Fruit fly (Drosophila melanogaster): ENCODE results near the gene Mayo.

Gene Mayo

DNA sequence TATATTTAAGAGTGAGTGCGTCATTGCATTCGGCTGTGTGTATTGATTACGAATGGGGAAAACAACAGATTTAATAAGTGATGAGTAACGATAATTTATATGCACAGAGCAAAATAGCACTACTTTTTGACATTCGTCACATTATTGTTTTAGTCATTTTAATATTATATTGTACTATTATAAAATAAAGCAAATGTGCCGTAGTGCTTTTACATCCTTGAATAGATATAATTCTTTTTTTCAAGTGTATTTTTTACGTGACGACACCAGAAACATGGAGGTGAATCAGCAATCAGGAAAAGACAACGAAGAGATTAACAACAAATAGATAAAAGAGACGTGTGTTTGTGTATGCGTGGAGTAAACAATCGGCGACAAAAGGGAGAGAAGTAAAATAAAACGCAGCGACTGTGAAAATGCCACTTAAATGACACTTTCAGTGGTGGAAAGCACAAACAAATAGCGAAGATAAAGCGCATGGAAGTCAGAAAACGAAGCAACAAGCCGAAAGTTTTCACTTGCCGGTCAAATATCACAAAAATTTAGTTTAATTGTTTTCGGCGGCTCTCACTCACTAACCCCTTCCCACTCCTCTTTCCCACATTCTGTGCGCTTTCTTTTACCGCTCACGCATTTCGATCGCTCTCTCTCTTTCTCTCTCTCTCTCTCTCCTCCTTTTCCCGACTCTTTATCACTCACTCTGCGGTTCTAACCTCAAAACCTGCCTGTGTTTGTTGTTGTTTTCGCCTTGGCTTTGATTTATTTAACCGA is 49.8 kb downstream of the Mayo start (continued):
- TF ChIP-seq CoRest (tag; optimal IDR thresholded peaks at IDR 0.05) (peak; percentile 87), CG15601 (tag; optimal IDR thresholded peaks at IDR 0.05) (peak; percentile 78), CG7987 (GFP tag; optimal IDR thresholded peaks at IDR 0.05) (peak; percentile 42), CG34422 (GFP tag; IDR thresholded peaks at IDR 0.05) (peak; percentile 68; the same call in 2 of the 3 replicates), Bteb2 (GFP tag; optimal IDR thresholded peaks at IDR 0.05) (peak; percentile 38), hbn (GFP tag; IDR thresholded peaks at IDR 0.05; ENCODE audit: partially characterized antibody) (no peak), CG15269 (tag; optimal IDR thresholded peaks at IDR 0.05) (peak; percentile 74), Adf1 (GFP tag; IDR thresholded peaks at IDR 0.05) (no peak), CG30403 (GFP tag; optimal IDR thresholded peaks at IDR 0.05) (peak; percentile 75), dimm (GFP tag; IDR thresholded peaks at IDR 0.05) (no peak), chinmo (GFP tag; IDR thresholded peaks at IDR 0.05; ENCODE audit: partially characterized antibody) (no peak), CG6765 (GFP tag; optimal IDR thresholded peaks at IDR 0.05) (peak; percentile 60), luna (GFP tag; optimal IDR thresholded peaks at IDR 0.05) (no peak), ssp (GFP tag; IDR thresholded peaks at IDR 0.05) (peak; percentile 57), eve (GFP tag; optimal IDR thresholded peaks at IDR 0.05) (peak in 1 of 2 experiments; percentile 89), slbo (GFP tag; IDR thresholded peaks at IDR 0.05) (peak; percentile 84), Med (GFP tag) (peak; percentile 57), CG3838 (GFP tag; optimal IDR thresholded peaks at IDR 0.05) (peak; percentile 19), Usf (GFP tag; optimal IDR thresholded peaks at IDR 0.05) (peak; percentile 40), ci (GFP tag; IDR thresholded peaks at IDR 0.05) (peak; percentile 89), CG4854 (GFP tag; optimal IDR thresholded peaks at IDR 0.05) (peak; percentile 20), GATAe (GFP tag; conservative IDR thresholded peaks at IDR 0.05) (no peak; the same call in 1 of the 2 replicates), Dbx (GFP tag; IDR thresholded peaks at IDR 0.05) (peak; percentile 48; the same call in 1 of the 3 replicates), zfh1 (GFP tag; IDR thresholded peaks at IDR 0.05) (peak; percentile 83), CG14710 (tag; optimal IDR thresholded peaks at IDR 0.05) (peak; percentile 88), twi (tag; optimal IDR thresholded peaks at IDR 0.05) (peak; percentile 58), CG16813 (GFP tag; IDR thresholded peaks at IDR 0.05; ENCODE audit: partially characterized antibody) (no peak), Ravus (GFP tag; IDR thresholded peaks at IDR 0.05) (peak; percentile 7; the same call in 1 of the 2 replicates), org-1 (GFP tag; optimal IDR thresholded peaks at IDR 0.05) (peak; percentile 74), rib (GFP tag; IDR thresholded peaks at IDR 0.05) (peak; percentile 61; the same call in 1 of the 2 replicates), danr (GFP tag; IDR thresholded peaks at IDR 0.05) (peak; percentile 66; the same call in 1 of the 2 replicates), run (tag; optimal IDR thresholded peaks at IDR 0.05) (peak; percentile 73), CG17912 (GFP tag; optimal IDR thresholded peaks at IDR 0.05) (peak; percentile 68), CG6272 (GFP tag; IDR thresholded peaks at IDR 0.05) (peak; percentile 23; the same call in 1 of the 2 replicates), fu2 (GFP tag; optimal IDR thresholded peaks at IDR 0.05) (no peak), CG11723 (GFP tag; optimal IDR thresholded peaks at IDR 0.05) (peak; percentile 72), CG7839 (tag; optimal IDR thresholded peaks at IDR 0.05) (peak; percentile 90), Drgx (GFP tag; IDR thresholded peaks at IDR 0.05) (peak; percentile 79), Six4 (GFP tag; optimal IDR thresholded peaks at IDR 0.05) (peak; percentile 57), lmd (GFP tag; IDR thresholded peaks at IDR 0.05) (peak; percentile 82), aop (GFP tag; IDR thresholded peaks at IDR 0.05) (no peak), seq (GFP tag; IDR thresholded peaks at IDR 0.05) (peak; percentile 73), CG31388 (GFP tag; optimal IDR thresholded peaks at IDR 0.05) (peak; percentile 38), bab2 (GFP tag; optimal IDR thresholded peaks at IDR 0.05) (peak; percentile 37), CG11456 (GFP tag; IDR thresholded peaks at IDR 0.05) (peak; percentile 45; the same call in 1 of the 3 replicates), sna (GFP tag; IDR thresholded peaks at IDR 0.05; ENCODE audit: partially characterized antibody) (no peak), CG31441 (GFP tag; IDR thresholded peaks at IDR 0.05) (peak; percentile 93), Atf3 (GFP tag; optimal IDR thresholded peaks at IDR 0.05) (no peak), ab (GFP tag; optimal IDR thresholded peaks at IDR 0.05) (no peak), CG12104 (GFP tag; optimal IDR thresholded peaks at IDR 0.05) (peak; percentile 79)

Measured in whole organism, embryonic.